Worm (Caenorhabditis elegans) whole organism, L3 larva: Measurements from ENCODE around the gene Y42G9A.3.

Experiments
- ZK546.5 ChIP-seq: sonication (generic microtip); optimal IDR thresholded peaks from 2 replicates; lab custom pipeline; 2017; ENCODE audit warnings: missing biosample characterization, missing genetic modification characterization
- ama-1 ChIP-seq: fragments of 150-350 bp; optimal IDR thresholded peaks from 2 replicates; lab custom pipeline; 2018
- ceh-16 ChIP-seq: sonication (generic microtip); optimal IDR thresholded peaks from 2 replicates; lab custom pipeline; 2017; ENCODE audit warnings: missing biosample characterization, missing genetic modification characterization
- ceh-82 ChIP-seq: fragments of 150-350 bp; optimal IDR thresholded peaks from 2 replicates; lab custom pipeline; 2014; ENCODE audit warnings: missing biosample characterization, missing genetic modification characterization
- ceh-9 ChIP-seq: sonication (generic microtip); optimal IDR thresholded peaks from 2 replicates; lab custom pipeline; 2018; ENCODE audit warnings: missing biosample characterization, missing genetic modification characterization
- daf-12 ChIP-seq: fragments of 150-350 bp; optimal IDR thresholded peaks from 2 replicates; lab custom pipeline; 2014; ENCODE audit warnings: missing biosample characterization, missing genetic modification reagents, missing genetic modification characterization
- egl-27 ChIP-seq: sonication (generic microtip); optimal IDR thresholded peaks from 4 replicates; lab custom pipeline; 2017; ENCODE audit warnings: missing biosample characterization, missing genetic modification reagents, missing genetic modification characterization
- egl-5 ChIP-seq: fragments of 150-350 bp; optimal IDR thresholded peaks from 2 replicates; lab custom pipeline; 2017; ENCODE audit warnings: missing biosample characterization, missing genetic modification reagents, missing genetic modification characterization, inconsistent platforms
- elt-1 ChIP-seq: fragments of 150-350 bp; optimal IDR thresholded peaks from 2 replicates; lab custom pipeline; 2014; ENCODE audit warnings: missing biosample characterization, missing genetic modification characterization
- elt-2 ChIP-seq: sonication (generic microtip); optimal IDR thresholded peaks from 2 replicates; lab custom pipeline; 2016; ENCODE audit warnings: missing genetic modification reagents, mild to moderate bottlenecking, missing genetic modification characterization, missing compliant biosample characterization
- elt-3 ChIP-seq, 3 experiments: fragments of 150-350 bp in 1 of 3; sonication (generic microtip) in 2 of 3; optimal IDR thresholded peaks; 2 replicates in 2 of 3; 4 replicates in 1 of 3; lab custom pipeline; 2014 to 2017; ENCODE audit warnings: missing biosample characterization in 3 of 3, missing genetic modification characterization in 3 of 3
- fkh-10 ChIP-seq: sonication (generic microtip); optimal IDR thresholded peaks from 2 replicates; lab custom pipeline; 2017; ENCODE audit warnings: missing biosample characterization, missing genetic modification reagents, missing genetic modification characterization
- fos-1 ChIP-seq: fragments of 150-350 bp; optimal IDR thresholded peaks from 2 replicates; lab custom pipeline; 2014; ENCODE audit warnings: missing biosample characterization, missing genetic modification characterization
- hmg-11 ChIP-seq: sonication (generic microtip); optimal IDR thresholded peaks from 2 replicates; lab custom pipeline; 2016; ENCODE audit warnings: missing genetic modification characterization, missing compliant biosample characterization
- jun-1 ChIP-seq: fragments of 150-350 bp; optimal IDR thresholded peaks from 2 replicates; lab custom pipeline; 2014; ENCODE audit warnings: missing biosample characterization, missing genetic modification reagents, missing genetic modification characterization
- lin-15B ChIP-seq: fragments of 150-350 bp; optimal IDR thresholded peaks from 2 replicates; lab custom pipeline; 2014; ENCODE audit warnings: missing biosample characterization, missing genetic modification characterization
- lin-39 ChIP-seq: fragments of 150-350 bp; optimal IDR thresholded peaks from 2 replicates; lab custom pipeline; 2018; ENCODE audit warnings: missing biosample characterization, missing genetic modification reagents, missing genetic modification characterization
- lsy-12 ChIP-seq: sonication (generic microtip); optimal IDR thresholded peaks from 2 replicates; lab custom pipeline; 2016; ENCODE audit warnings: mild to moderate bottlenecking, missing genetic modification characterization, missing compliant biosample characterization
- mdl-1 ChIP-seq: fragments of 150-350 bp; optimal IDR thresholded peaks from 2 replicates; lab custom pipeline; 2014; ENCODE audit warnings: missing biosample characterization, missing genetic modification characterization
- nfya-1 ChIP-seq: sonication (generic microtip); optimal IDR thresholded peaks from 2 replicates; lab custom pipeline; 2017; ENCODE audit warnings: missing genetic modification characterization, mild to moderate bottlenecking, missing compliant biosample characterization, antibody characterized with exemption, moderate library complexity; ENCODE audit not compliant: insufficient read depth
- nhr-11 ChIP-seq: fragments of 150-350 bp; optimal IDR thresholded peaks from 2 replicates; lab custom pipeline; 2014; ENCODE audit warnings: missing biosample characterization, missing genetic modification characterization
- nhr-12 ChIP-seq: fragments of 150-350 bp; optimal IDR thresholded peaks from 2 replicates; lab custom pipeline; 2014; ENCODE audit warnings: missing biosample characterization, missing genetic modification characterization
- nhr-237 ChIP-seq: fragments of 150-350 bp; optimal IDR thresholded peaks from 2 replicates; lab custom pipeline; 2014; ENCODE audit warnings: missing biosample characterization, missing genetic modification characterization
- nhr-25 ChIP-seq: sonication (generic microtip); optimal IDR thresholded peaks from 2 replicates; lab custom pipeline; 2017; ENCODE audit warnings: missing biosample characterization, missing genetic modification characterization
- nhr-28 ChIP-seq: fragments of 150-350 bp; optimal IDR thresholded peaks from 2 replicates; lab custom pipeline; 2014; ENCODE audit warnings: missing biosample characterization, missing genetic modification characterization
- nhr-67 ChIP-seq: fragments of 150-350 bp; optimal IDR thresholded peaks from 2 replicates; lab custom pipeline; 2014; ENCODE audit warnings: missing biosample characterization, missing genetic modification characterization
- nhr-77 ChIP-seq: fragments of 150-350 bp; optimal IDR thresholded peaks from 2 replicates; lab custom pipeline; 2014; ENCODE audit warnings: missing biosample characterization, missing genetic modification characterization
- pha-4 ChIP-seq: fragments of 150-350 bp; optimal IDR thresholded peaks from 2 replicates; lab custom pipeline; 2014; ENCODE audit warnings: missing biosample characterization, missing genetic modification reagents, missing genetic modification characterization
- pqm-1 ChIP-seq: fragments of 150-350 bp; optimal IDR thresholded peaks from 2 replicates; lab custom pipeline; 2017; ENCODE audit warnings: missing biosample characterization, missing genetic modification characterization, inconsistent platforms
- sea-2 ChIP-seq: fragments of 150-350 bp; sonication (generic microtip); optimal IDR thresholded peaks from 4 replicates; lab custom pipeline; 2014; ENCODE audit warnings: missing biosample characterization, missing genetic modification reagents, missing genetic modification characterization
- skn-1 ChIP-seq: fragments of 150-350 bp; optimal IDR thresholded peaks from 2 replicates; lab custom pipeline; 2014; ENCODE audit warnings: missing biosample characterization, missing genetic modification characterization
- snpc-4 ChIP-seq: fragments of 150-350 bp; optimal IDR thresholded peaks from 2 replicates; lab custom pipeline; 2014; ENCODE audit warnings: missing biosample characterization, missing genetic modification characterization
- tbx-2 ChIP-seq: sonication (generic microtip); optimal IDR thresholded peaks from 2 replicates; lab custom pipeline; 2016; ENCODE audit warnings: mild to moderate bottlenecking, missing genetic modification characterization, missing compliant biosample characterization
- unc-39 ChIP-seq: sonication (generic microtip); optimal IDR thresholded peaks from 4 replicates; lab custom pipeline; 2017; ENCODE audit warnings: missing biosample characterization, missing genetic modification characterization
- unc-62 ChIP-seq: fragments of 150-350 bp; sonication (generic microtip); optimal IDR thresholded peaks from 4 replicates; lab custom pipeline; 2014; ENCODE audit warnings: missing biosample characterization, missing genetic modification reagents, missing genetic modification characterization
- zag-1 ChIP-seq: fragments of 150-350 bp; optimal IDR thresholded peaks from 2 replicates; lab custom pipeline; 2014; ENCODE audit warnings: missing biosample characterization, missing genetic modification characterization
- ztf-11 ChIP-seq: fragments of 150-350 bp; optimal IDR thresholded peaks from 2 replicates; lab custom pipeline; 2014; ENCODE audit warnings: missing biosample characterization, missing genetic modification characterization
- ztf-4 ChIP-seq: fragments of 150-350 bp; optimal IDR thresholded peaks from 2 replicates; lab custom pipeline; 2014; ENCODE audit warnings: missing biosample characterization, missing genetic modification characterization

The Y42G9A.3 gene

DNA sequence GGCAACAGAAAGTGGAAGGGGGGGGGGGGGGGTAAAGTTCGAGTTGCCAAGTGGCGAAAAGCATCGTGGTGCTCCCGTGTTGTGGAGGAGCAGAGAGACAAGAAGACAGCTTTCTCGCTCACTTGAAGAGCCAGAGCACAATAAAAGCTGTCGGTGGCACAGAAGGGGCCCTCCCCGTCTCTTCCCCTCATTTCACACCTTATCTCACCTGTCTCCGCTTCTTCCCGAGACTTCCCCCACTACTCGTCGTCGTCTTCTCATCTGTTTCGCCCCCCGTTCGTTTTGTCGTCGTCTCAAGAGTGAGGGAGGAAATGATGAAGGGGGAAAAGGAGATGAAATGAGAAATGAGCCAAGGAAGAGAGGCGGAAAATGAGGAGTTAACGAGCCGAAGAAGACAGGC is 7.6 kb upstream of the Y42G9A.3 start:
- TF ChIP-seq egl-5 (tag; lab: Kevin White, UChicago): peak; percentile 36
- TF ChIP-seq nhr-237 (tag; lab: Kevin White, UChicago): no peak
- peak; percentile 29 for TF ChIP-seq mdl-1
- TF ChIP-seq elt-1 (tag; lab: Kevin White, UChicago): no peak
- peak; percentile 48 for TF ChIP-seq lin-39 (tag; lab: Kevin White, UChicago)
- TF ChIP-seq nfya-1 (tag; lab: Kevin White, UChicago): peak; percentile 26
- no peak for TF ChIP-seq skn-1
- TF ChIP-seq unc-39 (tag; lab: Kevin White, UChicago): no peak
- no peak for TF ChIP-seq egl-27 (tag; lab: Kevin White, UChicago)
- TF ChIP-seq ceh-82 (tag; lab: Kevin White, UChicago): no peak

DNA sequence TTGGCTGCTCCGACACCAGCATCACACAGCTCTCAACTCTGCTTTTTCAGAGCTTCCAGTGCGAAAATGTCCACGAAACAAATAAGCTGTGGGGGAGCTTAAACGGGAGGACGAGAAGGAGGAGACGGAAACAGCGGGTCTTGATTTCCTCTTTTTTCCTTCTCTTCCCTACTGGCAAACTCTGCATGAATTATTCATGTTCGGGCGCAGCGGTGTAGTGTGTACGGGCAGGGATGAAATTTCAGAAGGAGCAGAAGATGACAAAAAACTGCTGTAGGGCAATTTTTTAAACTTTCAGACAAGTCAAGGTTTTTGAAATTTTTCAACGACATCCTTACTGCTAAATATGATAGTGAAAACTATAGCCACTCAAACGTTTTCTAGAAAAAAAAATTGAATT is 6.7 kb upstream of the Y42G9A.3 start:
- TF ChIP-seq jun-1 (no peak), lin-39 (tag; lab: Kevin White, UChicago) (peak; percentile 36)

DNA sequence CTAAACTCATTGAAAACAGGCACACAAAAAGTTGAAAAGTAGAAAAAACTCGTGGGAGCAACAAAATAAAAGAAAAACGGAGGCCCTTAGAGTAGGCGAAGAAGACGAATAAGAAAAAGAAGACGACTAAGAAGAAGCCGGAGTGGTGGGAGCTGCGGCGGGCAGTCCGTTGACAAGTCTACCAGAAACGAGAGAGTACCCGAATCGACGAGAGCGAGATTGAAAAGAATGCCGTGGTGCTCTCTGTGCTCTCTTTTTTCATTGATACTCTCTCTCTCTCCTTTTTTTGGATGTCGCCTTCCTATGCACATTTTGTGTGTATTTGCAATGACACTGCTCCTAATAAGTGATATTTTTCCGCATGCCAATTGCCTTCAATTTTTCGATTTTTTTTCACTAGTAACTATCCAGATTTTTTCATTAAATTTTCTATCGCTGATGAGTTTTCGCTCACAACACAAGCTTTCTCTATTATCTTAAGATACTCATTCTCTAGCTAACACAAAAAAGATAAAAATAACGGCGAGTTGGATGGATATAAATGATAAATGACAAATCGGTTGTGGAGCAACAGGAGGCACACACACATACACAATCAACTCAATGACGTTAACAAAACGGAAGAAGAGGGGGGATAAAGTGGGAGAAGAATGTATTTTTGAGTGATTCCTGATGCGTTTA is 6.0 kb upstream of the Y42G9A.3 start:
- TF ChIP-seq lin-39 (tag; lab: Kevin White, UChicago) (peak; percentile 56), snpc-4 (tag; lab: Kevin White, UChicago) (peak; percentile 6), hmg-11 (tag; lab: Kevin White, UChicago) (peak; percentile 51), nfya-1 (tag; lab: Kevin White, UChicago) (peak; percentile 75), tbx-2 (tag; lab: Kevin White, UChicago) (no peak), ama-1 (lab: Kevin White, UChicago) (no peak), nhr-12 (tag; lab: Kevin White, UChicago) (no peak), egl-5 (tag; lab: Kevin White, UChicago) (peak; percentile 45), nhr-25 (tag; lab: Kevin White, UChicago) (no peak)

DNA sequence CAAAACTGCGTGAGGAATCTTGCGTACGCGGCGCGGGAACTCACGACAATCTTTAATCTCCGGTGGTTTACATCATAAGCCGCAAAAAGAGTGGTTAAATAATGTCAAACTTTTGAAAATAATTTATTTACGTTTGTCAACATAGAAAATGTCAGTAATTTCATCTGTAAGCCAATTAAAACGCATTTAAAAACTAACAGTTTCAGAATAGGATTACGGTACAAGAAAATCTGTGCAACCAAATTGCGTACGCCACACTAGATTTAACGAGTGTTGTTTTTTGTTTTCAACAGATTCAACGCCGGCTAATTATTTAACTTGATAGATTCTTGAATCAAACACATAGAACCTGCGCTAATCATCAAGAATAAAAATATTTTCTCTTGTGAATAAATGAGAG is 5.2 kb upstream of the Y42G9A.3 start:
- TF ChIP-seq lin-15B (no peak), nhr-77 (no peak), fos-1 (tag; lab: Kevin White, UChicago) (no peak), sea-2 (GFP tag; lab: Kevin White, UChicago) (no peak), skn-1 (no peak), daf-12 (tag; lab: Kevin White, UChicago) (no peak)

DNA sequence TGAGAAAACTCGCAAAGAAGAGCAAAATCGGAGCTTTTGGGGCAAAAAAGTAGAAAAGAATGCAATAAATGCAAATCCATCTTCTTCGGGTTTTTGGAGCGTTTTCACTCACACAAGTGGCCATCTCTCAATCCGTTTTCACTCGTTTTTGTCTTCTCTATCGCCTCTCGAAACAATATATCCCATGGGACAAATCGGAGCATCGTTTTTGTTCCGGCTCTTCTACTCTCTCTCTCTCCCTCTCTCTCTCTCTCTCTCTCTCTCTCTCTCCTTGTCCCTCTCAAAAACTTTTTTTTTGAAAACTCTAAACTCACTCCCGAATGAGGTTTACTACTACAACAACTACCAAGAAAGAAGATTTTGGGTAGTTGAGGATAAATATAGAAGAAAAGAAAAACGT is 4.5 kb upstream of the Y42G9A.3 start:
- peak; percentile 55 for TF ChIP-seq nfya-1 (tag; lab: Kevin White, UChicago)
- TF ChIP-seq ceh-82 (tag; lab: Kevin White, UChicago): no peak
- TF ChIP-seq elt-3 (tag; optimal IDR thresholded peaks at IDR 0.05; lab: Kevin White, UChicago): no peak
- no peak for TF ChIP-seq ceh-9 (tag; lab: Kevin White, UChicago)
- TF ChIP-seq sea-2 (GFP tag; lab: Kevin White, UChicago): no peak
- no peak for TF ChIP-seq egl-5 (tag; lab: Kevin White, UChicago)
- TF ChIP-seq egl-27 (tag; lab: Kevin White, UChicago): no peak
- TF ChIP-seq ztf-11: no peak
- TF ChIP-seq fos-1 (tag; lab: Kevin White, UChicago): no peak
- no peak for TF ChIP-seq nhr-12 (tag; lab: Kevin White, UChicago)
- no peak for TF ChIP-seq pqm-1 (tag; lab: Kevin White, UChicago)
- TF ChIP-seq jun-1: peak; percentile 10
- peak; percentile 30 for TF ChIP-seq lin-39 (tag; lab: Kevin White, UChicago)
- TF ChIP-seq elt-1 (tag; lab: Kevin White, UChicago): peak; percentile 29
- no peak for TF ChIP-seq daf-12 (tag; lab: Kevin White, UChicago)

DNA sequence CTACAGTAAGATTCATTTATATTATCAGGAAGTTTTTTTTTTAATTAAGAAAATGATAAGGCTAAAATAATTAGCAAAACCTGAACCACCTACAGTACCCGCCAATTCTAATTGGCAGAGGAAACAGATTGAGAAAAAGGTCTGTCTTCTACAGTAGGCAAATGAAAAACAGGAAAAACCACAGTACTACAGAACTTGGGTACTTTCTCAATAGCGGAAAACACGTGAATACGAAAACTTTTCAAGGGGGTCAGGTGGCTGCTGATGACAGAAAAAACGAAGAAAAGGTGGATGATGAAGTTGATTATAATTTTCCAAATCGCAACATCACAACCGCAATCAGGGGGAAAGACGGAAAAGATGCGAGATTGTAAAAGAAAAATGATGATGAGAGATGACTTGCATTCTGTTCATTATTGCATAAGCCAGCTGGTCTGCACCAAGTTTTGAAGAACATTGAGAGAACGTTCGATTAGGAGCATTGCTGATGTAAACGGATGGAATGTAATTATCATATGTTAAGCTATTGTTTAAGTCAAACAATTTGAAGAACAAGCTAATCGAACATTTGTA is 1.6 kb upstream of the Y42G9A.3 start:
- no peak for TF ChIP-seq sea-2 (GFP tag; lab: Kevin White, UChicago)
- no peak for TF ChIP-seq egl-5 (tag; lab: Kevin White, UChicago)
- TF ChIP-seq ZK546.5 (tag; lab: Kevin White, UChicago): no peak
- TF ChIP-seq nhr-67 (tag; lab: Kevin White, UChicago): no peak
- TF ChIP-seq unc-62: no peak
- peak; percentile 29 for TF ChIP-seq lsy-12 (tag; lab: Kevin White, UChicago)
- no peak for TF ChIP-seq egl-27 (tag; lab: Kevin White, UChicago)
- TF ChIP-seq elt-1 (tag; lab: Kevin White, UChicago): no peak
- no peak for TF ChIP-seq ztf-4 (tag; lab: Kevin White, UChicago)
- TF ChIP-seq nhr-11 (tag; lab: Kevin White, UChicago): peak; percentile 34
- no peak for TF ChIP-seq nhr-12 (tag; lab: Kevin White, UChicago)
- TF ChIP-seq mdl-1: peak; percentile 11
- TF ChIP-seq skn-1: no peak
- TF ChIP-seq fos-1 (tag; lab: Kevin White, UChicago): no peak
- TF ChIP-seq elt-3 (tag; optimal IDR thresholded peaks at IDR 0.05; lab: Kevin White, UChicago): no peak
- TF ChIP-seq ceh-16: no peak
- TF ChIP-seq elt-2 (tag; lab: Kevin White, UChicago): no peak
- no peak for TF ChIP-seq nhr-28 (tag; lab: Kevin White, UChicago)
- peak; percentile 76 for TF ChIP-seq nfya-1 (tag; lab: Kevin White, UChicago)
- no peak for TF ChIP-seq ama-1 (lab: Kevin White, UChicago)
- TF ChIP-seq fkh-10 (GFP tag; lab: Kevin White, UChicago): no peak
- no peak for TF ChIP-seq pha-4 (tag; lab: Kevin White, UChicago)
- no peak for TF ChIP-seq zag-1 (tag; lab: Kevin White, UChicago)
- TF ChIP-seq lin-39 (tag; lab: Kevin White, UChicago): no peak
- TF ChIP-seq jun-1: peak; percentile 75
